Fruit fly (Drosophila melanogaster): ENCODE measurements around the gene CG42233.

Gene CG42233

dm6 chr3R:31776583-31777362, 28.3 kb downstream of the CG42233 start, which contains the start of the genes CG2126 and faf (continued):
- TF ChIP-seq fd102C (GFP tag; optimal IDR thresholded peaks at IDR 0.05) (no peak), CG4424 (GFP tag; optimal IDR thresholded peaks at IDR 0.05) (peak; percentile 74), ewg (GFP tag; optimal IDR thresholded peaks at IDR 0.05) (peak; percentile 56), sob (GFP tag; IDR thresholded peaks at IDR 0.05) (peak; percentile 64), chn (GFP tag; optimal IDR thresholded peaks at IDR 0.05) (peak; percentile 68), ci (GFP tag; IDR thresholded peaks at IDR 0.05) (peak; percentile 84), Hmr (GFP tag; optimal IDR thresholded peaks at IDR 0.05) (peak; percentile 77), Optix (GFP tag; IDR thresholded peaks at IDR 0.05) (no peak; the same call in 2 of the 3 replicates), Hand (GFP tag; optimal IDR thresholded peaks at IDR 0.05) (peak; percentile 23), slbo (GFP tag; IDR thresholded peaks at IDR 0.05) (peak; percentile 86), CG11504 (tag; optimal IDR thresholded peaks at IDR 0.05) (no peak), ab (GFP tag; optimal IDR thresholded peaks at IDR 0.05) (no peak), D19A (tag; optimal IDR thresholded peaks at IDR 0.05) (no peak), CG4328 (GFP tag; optimal IDR thresholded peaks at IDR 0.05) (peak; percentile 73), ATbp (GFP tag; optimal IDR thresholded peaks at IDR 0.05) (no peak), CG31441 (GFP tag; IDR thresholded peaks at IDR 0.05) (peak; percentile 86), sna (GFP tag; IDR thresholded peaks at IDR 0.05; ENCODE audit: partially characterized antibody) (no peak), CG16863 (GFP tag; optimal IDR thresholded peaks at IDR 0.05) (peak; percentile 13), CTCF (GFP tag; optimal IDR thresholded peaks at IDR 0.05) (no peak), zen2 (GFP tag; IDR thresholded peaks at IDR 0.05; ENCODE audit: partially characterized antibody) (no peak), CG34376 (GFP tag; optimal IDR thresholded peaks at IDR 0.05) (peak; percentile 22), ems (GFP tag; optimal IDR thresholded peaks at IDR 0.05) (peak; percentile 47), CG32772 (GFP tag; IDR thresholded peaks at IDR 0.05) (peak; percentile 79), Tbp (GFP tag; optimal IDR thresholded peaks at IDR 0.05) (no peak), CG10462 (GFP tag; optimal IDR thresholded peaks at IDR 0.05) (peak; percentile 56), onecut (GFP tag; IDR thresholded peaks at IDR 0.05) (peak; percentile 64), CG17568 (GFP tag; optimal IDR thresholded peaks at IDR 0.05) (no peak), H2.0 (GFP tag; IDR thresholded peaks at IDR 0.05) (peak; percentile 78), crp (GFP tag; optimal IDR thresholded peaks at IDR 0.05) (peak in 1 of 2 experiments; percentile 41), ham (GFP tag; IDR thresholded peaks at IDR 0.05) (no peak), gce (GFP tag; IDR thresholded peaks at IDR 0.05) (no peak), CG1602 (GFP tag; optimal IDR thresholded peaks at IDR 0.05) (peak; percentile 72), CG3726 (GFP tag; IDR thresholded peaks at IDR 0.05) (peak; percentile 62; the same call in 1 of the 3 replicates), tx (GFP tag; optimal IDR thresholded peaks at IDR 0.05) (peak; percentile 16), Bgb (GFP tag; IDR thresholded peaks at IDR 0.05; ENCODE audit: partially characterized antibody) (peak; percentile 53), CG1603 (tag; optimal IDR thresholded peaks at IDR 0.05) (no peak), CG2889 (GFP tag; IDR thresholded peaks at IDR 0.05) (peak; percentile 56; the same call in 2 of the 3 replicates), CG12744 (GFP tag; optimal IDR thresholded peaks at IDR 0.05) (peak; percentile 2), dmrt11E (tag; optimal IDR thresholded peaks at IDR 0.05) (peak; percentile 76), fd3F (GFP tag; optimal IDR thresholded peaks at IDR 0.05) (peak; percentile 78), Dbx (GFP tag; IDR thresholded peaks at IDR 0.05) (peak; percentile 63; the same call in 2 of the 3 replicates), pita (GFP tag; optimal IDR thresholded peaks at IDR 0.05) (no peak), CG4404 (GFP tag; IDR thresholded peaks at IDR 0.05) (peak; percentile 42), C15 (GFP tag; IDR thresholded peaks at IDR 0.05) (0 out of 3 replicates have a peak, but pooled peaks have one; percentile 65), tup (GFP tag; optimal IDR thresholded peaks at IDR 0.05) (no peak), CG12659 (GFP tag; optimal IDR thresholded peaks at IDR 0.05) (peak; percentile 91), Trl (optimal IDR thresholded peaks at IDR 0.05) (no peak), Trl (GFP tag; optimal IDR thresholded peaks at IDR 0.05) (peak; percentile 49)

All from whole organism, embryonic.